Fruit fly (Drosophila melanogaster) whole organism, wandering third instar larva: ENCODE results near the gene KP78b.

Experiments used
- Abd-B ChIP-seq: fragments of >200 bp; optimal IDR thresholded peaks from 2 replicates; lab custom pipeline; 2017; ENCODE audit warnings: missing biosample characterization, missing genetic modification characterization
- Dif ChIP-seq: fragments of 200-275, 200-300 bp; sonication (Bioruptor generic); optimal IDR thresholded peaks from 2 replicates; lab custom pipeline; 2018; ENCODE audit warnings: missing biosample characterization, missing genetic modification characterization; ENCODE audit not compliant: partially characterized antibody
- Hnf4 ChIP-seq: fragments of 200-800 bp; sonication (Bioruptor generic); optimal IDR thresholded peaks from 2 replicates; lab custom pipeline; 2016; ENCODE audit warnings: missing biosample characterization, mild to moderate bottlenecking, missing genetic modification characterization
- Hr78 ChIP-seq: fragments of >200 bp; optimal IDR thresholded peaks from 2 replicates; lab custom pipeline; 2017; ENCODE audit warnings: missing biosample characterization, missing genetic modification characterization
- Myc ChIP-seq: fragments of >200 bp; optimal IDR thresholded peaks from 2 replicates; lab custom pipeline; 2017
- br ChIP-seq: fragments of 200-800 bp; sonication (Bioruptor generic); optimal IDR thresholded peaks from 2 replicates; lab custom pipeline; 2016; ENCODE audit warnings: missing biosample characterization, missing genetic modification characterization
- brk ChIP-seq: fragments of 200-800 bp; sonication (Bioruptor generic); optimal IDR thresholded peaks from 2 replicates; lab custom pipeline; 2016; ENCODE audit warnings: missing biosample characterization, mild to moderate bottlenecking, missing genetic modification characterization
- dmrt93B ChIP-seq: fragments of 200-800 bp; sonication (Bioruptor generic); optimal IDR thresholded peaks from 2 replicates; lab custom pipeline; 2018; ENCODE audit warnings: missing biosample characterization, mild to moderate bottlenecking, missing genetic modification characterization
- ey ChIP-seq: fragments of 200-800 bp; sonication (Bioruptor generic); optimal IDR thresholded peaks from 2 replicates; lab custom pipeline; 2016; ENCODE audit warnings: missing biosample characterization, missing genetic modification characterization
- foxo ChIP-seq, 2 experiments: fragments of 200-800 bp; sonication (Bioruptor generic); optimal IDR thresholded peaks; 2 replicates in 1 of 2; 3 replicates in 1 of 2; lab custom pipeline; 2016 to 2017; ENCODE audit warnings: missing biosample characterization in 2 of 2, missing genetic modification characterization in 2 of 2
- fru ChIP-seq: fragments of 200-800 bp; sonication (Bioruptor generic); optimal IDR thresholded peaks from 3 replicates; lab custom pipeline; 2016; ENCODE audit warnings: missing biosample characterization, mild to moderate bottlenecking, missing genetic modification characterization
- h ChIP-seq: fragments of 200-800 bp; sonication (Bioruptor generic); optimal IDR thresholded peaks from 3 replicates; lab custom pipeline; 2016; ENCODE audit warnings: missing biosample characterization, mild to moderate bottlenecking, missing genetic modification characterization
- jim ChIP-seq: fragments of 175-275, 200-325 bp; sonication (Bioruptor generic); optimal IDR thresholded peaks from 2 replicates; lab custom pipeline; 2016; ENCODE audit warnings: missing biosample characterization, mild to moderate bottlenecking, missing genetic modification characterization
- woc ChIP-seq: sonication (Bioruptor generic); optimal IDR thresholded peaks from 2 replicates; lab custom pipeline; 2016; ENCODE audit warnings: missing biosample characterization, mild to moderate bottlenecking, missing genetic modification characterization

dm6 chr3R:11370805-11371204, 17.9 kb upstream of the KP78b start:
- TF ChIP-seq jim (GFP tag; lab: Kevin White, UChicago) (no peak), brk (GFP tag; lab: Kevin White, UChicago) (no peak), Hnf4 (GFP tag; lab: Kevin White, UChicago) (no peak), h (no peak), Dif (GFP tag; lab: Kevin White, UChicago) (no peak), woc (GFP tag; lab: Kevin White, UChicago) (no peak), foxo (GFP tag; optimal IDR thresholded peaks at IDR 0.05; lab: Kevin White, UChicago) (no peak), Abd-B (GFP tag; lab: Kevin White, UChicago) (no peak), fru (GFP tag; lab: Kevin White, UChicago) (no peak), ey (no peak), dmrt93B (GFP tag; lab: Kevin White, UChicago) (no peak), Hr78 (GFP tag; lab: Kevin White, UChicago) (no peak), br (GFP tag; lab: Kevin White, UChicago) (no peak), Myc (lab: Kevin White, UChicago) (no peak)
